Worm (Caenorhabditis elegans) whole organism, L2 larva: ENCODE measurements around the gene srw-53.

Experiments
- fos-1 ChIP-seq: fragments of 150-350 bp; optimal IDR thresholded peaks from 2 replicates; lab custom pipeline; 2014; ENCODE audit warnings: missing biosample characterization, missing genetic modification characterization
- unc-55 ChIP-seq: fragments of 150-350 bp; sonication (generic microtip); optimal IDR thresholded peaks from 3 replicates; lab custom pipeline; 2014; ENCODE audit warnings: missing biosample characterization, missing genetic modification reagents, missing genetic modification characterization

DNA sequence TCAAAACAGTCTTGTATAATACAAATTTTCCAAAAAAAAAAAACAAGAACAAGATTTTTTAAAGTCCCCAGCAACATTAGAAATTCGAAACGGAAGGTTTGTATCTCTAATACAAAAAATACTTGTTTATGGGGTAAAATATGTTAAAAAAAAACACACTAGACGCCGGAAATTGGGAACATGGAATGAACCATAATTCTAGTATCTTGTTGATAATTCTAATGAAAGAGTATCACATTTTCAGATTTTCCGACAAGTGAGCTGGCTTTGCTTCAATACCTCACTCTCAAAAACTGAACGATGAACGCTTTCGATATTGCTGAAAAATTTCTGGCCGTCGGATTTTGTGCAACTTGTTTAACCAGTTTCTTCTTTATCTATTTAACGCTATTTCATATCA is 45.5 kb upstream of the srw-53 start, which contains the start of gene str-60:
- TF ChIP-seq fos-1 (tag; lab: Kevin White, UChicago): no peak
- TF ChIP-seq unc-55 (GFP tag; lab: Kevin White, UChicago): no peak
